Fruit fly (Drosophila melanogaster) whole organism, embryonic: Measurements from ENCODE around the gene CG6034.
A peak's percentile ranks its signal among the peaks of the same experiment; 100 is the strongest.

Source experiments
- ATbp ChIP-seq: fragments of 200-800 bp; sonication (Bioruptor generic); optimal IDR thresholded peaks from 2 replicates; lab custom pipeline; 2017; ENCODE audit warnings: missing biosample characterization, mild to moderate bottlenecking, missing genetic modification characterization, missing genetic modification reagents
- CG17359 ChIP-seq: fragments of 200-800 bp; sonication (Bioruptor generic); optimal IDR thresholded peaks from 3 replicates; lab custom pipeline; 2018; ENCODE audit warnings: missing biosample characterization, mild to moderate bottlenecking, missing genetic modification characterization, moderate library complexity
- CG4404 ChIP-seq: fragments of 200-800 bp; sonication (Bioruptor generic); IDR thresholded peaks from 2 replicates; pipeline ENCODE4 v1.3.6; 2022; ENCODE audit warnings: missing biosample characterization, missing genetic modification characterization
- Dp ChIP-seq: fragments of 200-800 bp; sonication (Bioruptor generic); optimal IDR thresholded peaks from 2 replicates; lab custom pipeline; 2018; ENCODE audit warnings: missing biosample characterization, mild to moderate bottlenecking, missing genetic modification characterization, moderate library complexity
- H15 ChIP-seq: fragments of 200-800 bp; sonication (Bioruptor generic); IDR thresholded peaks from 3 replicates; pipeline ENCODE4 v1.3.6; 2022; ENCODE audit warnings: missing biosample characterization, missing genetic modification characterization
- crc ChIP-seq: fragments of 200-800 bp; sonication (Bioruptor generic); optimal IDR thresholded peaks from 2 replicates; lab custom pipeline; 2016; ENCODE audit warnings: missing biosample characterization, missing genetic modification characterization
- en ChIP-seq: fragments of 200-800 bp; sonication (Bioruptor generic); optimal IDR thresholded peaks from 2 replicates; lab custom pipeline; 2016; ENCODE audit warnings: missing biosample characterization, missing genetic modification characterization
- jigr1 ChIP-seq: fragments of 200-800 bp; sonication (Bioruptor generic); IDR thresholded peaks from 3 replicates; pipeline ENCODE4 v1.3.6; 2022; ENCODE audit warnings: missing biosample characterization, missing genetic modification characterization
- sob ChIP-seq: fragments of 200-800 bp; sonication (Bioruptor generic); IDR thresholded peaks from 2 replicates; pipeline ENCODE4 v1.3.6; 2022; ENCODE audit warnings: missing biosample characterization, missing genetic modification characterization

DNA sequence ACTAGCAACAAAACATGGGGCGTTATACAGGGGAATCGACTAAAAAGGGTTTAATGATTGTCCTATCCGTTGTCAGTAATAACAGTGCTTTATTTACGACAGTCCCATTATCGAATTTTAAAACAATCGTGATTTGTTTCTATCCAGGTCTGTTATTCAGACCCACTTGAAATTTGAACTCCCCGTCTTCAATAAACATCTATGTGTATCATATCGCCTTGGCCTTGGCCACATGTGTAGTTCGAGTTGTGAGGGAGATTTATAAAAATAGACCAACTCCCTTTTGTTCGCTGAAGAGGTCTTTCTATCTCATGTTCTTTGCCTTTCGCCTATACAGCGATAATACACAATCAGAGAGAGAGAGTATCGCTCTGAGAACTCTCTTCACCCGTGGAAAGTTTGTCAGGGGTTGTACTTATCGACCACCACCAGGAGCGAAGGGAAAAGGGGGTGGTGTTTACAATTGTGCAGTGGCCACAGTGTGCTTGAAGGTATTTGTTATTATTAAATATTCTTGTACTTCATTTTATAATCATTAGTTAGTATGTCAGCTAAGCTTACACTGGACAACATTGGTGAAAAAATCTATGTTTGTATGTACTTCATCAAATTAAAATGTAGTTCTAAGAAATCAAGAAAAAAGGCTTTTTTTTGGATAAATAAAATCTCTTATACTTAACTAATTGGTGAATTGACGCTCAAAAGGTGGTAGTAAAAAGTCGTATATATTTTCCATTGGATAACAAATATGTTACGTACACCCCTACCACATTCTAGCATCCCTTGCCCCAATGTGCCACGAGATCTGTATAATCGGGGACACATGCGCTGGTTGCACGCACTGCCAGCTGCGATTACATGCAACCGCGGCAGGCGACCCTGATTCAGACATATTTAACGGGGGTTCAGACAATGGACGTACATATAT is 10.8 kb upstream of the CG6034 start:
- TF ChIP-seq CG4404 (GFP tag; lab: Robert Waterston, UW) (peak; percentile 80), jigr1 (GFP tag; lab: Robert Waterston, UW) (peak; percentile 35; the same call in 1 of the 3 replicates), sob (GFP tag; lab: Robert Waterston, UW) (no peak), crc (GFP tag; lab: Kevin White, UChicago) (no peak), CG17359 (tag; lab: Kevin White, UChicago) (peak; percentile 69), ATbp (peak; percentile 62), Dp (no peak), H15 (GFP tag; lab: Robert Waterston, UW) (peak; percentile 64; the same call in 1 of the 3 replicates), en (GFP tag; lab: Kevin White, UChicago) (peak; percentile 6)
